Worm (Caenorhabditis elegans): ENCODE measurements around the gene dlc-2.

DNA sequence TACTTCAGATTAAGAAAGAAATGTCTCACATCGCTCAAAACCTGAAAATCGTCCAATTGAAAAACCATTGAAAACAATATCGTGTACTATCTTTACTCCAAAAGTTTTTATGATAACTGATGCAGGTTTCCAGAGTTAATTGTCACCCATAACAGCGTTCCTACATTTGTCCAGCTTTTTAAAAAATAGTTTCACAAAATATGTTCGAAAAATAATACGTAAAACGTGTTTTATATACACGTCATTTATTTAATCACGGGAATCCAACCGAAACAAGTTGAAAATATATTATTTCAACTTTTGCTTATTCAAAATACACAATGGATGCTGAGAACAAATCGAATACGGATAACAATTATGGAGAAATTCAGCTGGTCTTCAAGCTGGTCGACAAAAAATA is 35.9 kb downstream of the dlc-2 start, which contains the start of gene K08E4.7:
- no peak for TF ChIP-seq K09A11.1 (tag; optimal IDR thresholded peaks at IDR 0.05; ENCODE audit: insufficient read depth)
- no peak for TF ChIP-seq elt-4 (tag; optimal IDR thresholded peaks at IDR 0.05)
- no peak for TF ChIP-seq pros-1 (tag; optimal IDR thresholded peaks at IDR 0.05)
- no peak for TF ChIP-seq lim-6 (tag; optimal IDR thresholded peaks at IDR 0.05)
- no peak for TF ChIP-seq nhr-232 (tag; optimal IDR thresholded peaks at IDR 0.05)
- TF ChIP-seq rnt-1 (tag; optimal IDR thresholded peaks at IDR 0.05) = no peak
